Fruit fly (Drosophila melanogaster): ENCODE data around the gene Pfdn6.

Pfdn6 gene

dm6 chr3L:19909234-19910053, 14.0 kb upstream of the Pfdn6 start (continued):
- TF ChIP-seq Hr78 (GFP tag; optimal IDR thresholded peaks at IDR 0.05) (no peak), zfh1 (GFP tag; IDR thresholded peaks at IDR 0.05) (0 out of 3 replicates have a peak, but pooled peaks have one; percentile 16), TFAM (GFP tag; optimal IDR thresholded peaks at IDR 0.05) (no peak), Usf (GFP tag; optimal IDR thresholded peaks at IDR 0.05) (no peak), Sry-β (GFP tag; optimal IDR thresholded peaks at IDR 0.05) (no peak), CG2678 (tag; optimal IDR thresholded peaks at IDR 0.05) (no peak), CG2875 (GFP tag; optimal IDR thresholded peaks at IDR 0.05) (no peak), CG12071 (GFP tag; optimal IDR thresholded peaks at IDR 0.05) (no peak), NFAT (GFP tag; IDR thresholded peaks at IDR 0.05) (no peak), CG31224 (GFP tag; IDR thresholded peaks at IDR 0.05) (no peak), Sry-δ (GFP tag; optimal IDR thresholded peaks at IDR 0.05) (peak; percentile 35), Dfd (GFP tag; optimal IDR thresholded peaks at IDR 0.05) (no peak), CG30431 (GFP tag; optimal IDR thresholded peaks at IDR 0.05) (no peak), CG2120 (GFP tag; optimal IDR thresholded peaks at IDR 0.05) (no peak), gsb (GFP tag; IDR thresholded peaks at IDR 0.05) (no peak), Awh (GFP tag; IDR thresholded peaks at IDR 0.05) (no peak), Poxn (GFP tag; IDR thresholded peaks at IDR 0.05) (no peak), sug (tag; optimal IDR thresholded peaks at IDR 0.05) (peak; percentile 35), CG13624 (GFP tag; optimal IDR thresholded peaks at IDR 0.05) (no peak), salm (tag; optimal IDR thresholded peaks at IDR 0.05) (no peak), CG18599 (GFP tag; optimal IDR thresholded peaks at IDR 0.05) (no peak), ara (GFP tag; IDR thresholded peaks at IDR 0.05) (no peak), CG3847 (GFP tag; IDR thresholded peaks at IDR 0.05) (peak; percentile 41), CG8388 (GFP tag; optimal IDR thresholded peaks at IDR 0.05) (no peak), trem (tag; optimal IDR thresholded peaks at IDR 0.05) (peak; percentile 52), Sox100B (GFP tag; optimal IDR thresholded peaks at IDR 0.05) (no peak), CG13775 (GFP tag; optimal IDR thresholded peaks at IDR 0.05) (no peak), Sox102F (GFP tag; optimal IDR thresholded peaks at IDR 0.05) (no peak), grn (GFP tag; optimal IDR thresholded peaks at IDR 0.05) (no peak), CG15601 (tag; optimal IDR thresholded peaks at IDR 0.05) (no peak), Oaz (GFP tag; IDR thresholded peaks at IDR 0.05) (no peak), Med (GFP tag) (peak; percentile 89), ind (GFP tag; optimal IDR thresholded peaks at IDR 0.05) (no peak), CG6654 (GFP tag; optimal IDR thresholded peaks at IDR 0.05) (no peak), CG6175 (GFP tag; IDR thresholded peaks at IDR 0.05) (no peak), CG30403 (GFP tag; optimal IDR thresholded peaks at IDR 0.05) (no peak), ato (GFP tag; IDR thresholded peaks at IDR 0.05; ENCODE audit: partially characterized antibody) (no peak), CG4360 (GFP tag; IDR thresholded peaks at IDR 0.05) (no peak), lola (GFP tag; optimal IDR thresholded peaks at IDR 0.05) (no peak), p53 (GFP tag; optimal IDR thresholded peaks at IDR 0.05) (no peak), CG43689 (GFP tag; IDR thresholded peaks at IDR 0.05) (no peak), sqz (GFP tag; optimal IDR thresholded peaks at IDR 0.05) (no peak), zen2 (GFP tag; IDR thresholded peaks at IDR 0.05; ENCODE audit: partially characterized antibody) (no peak), CG2202 (tag; optimal IDR thresholded peaks at IDR 0.05) (peak; percentile 15), Myb (GFP tag; optimal IDR thresholded peaks at IDR 0.05) (peak; percentile 7), chm (GFP tag; IDR thresholded peaks at IDR 0.05) (peak; percentile 60; the same call in 1 of the 2 replicates), Ets65A (GFP tag) (peak; percentile 80), mld (GFP tag; IDR thresholded peaks at IDR 0.05; ENCODE audit: partially characterized antibody) (no peak), Hmx (GFP tag; optimal IDR thresholded peaks at IDR 0.05) (no peak)

Data from whole organism, embryonic.